Worm (Caenorhabditis elegans) whole organism, L4 larva: ENCODE measurements around the gene srsx-34.
A peak's percentile ranks its signal among the peaks of the same experiment; 100 is the strongest.

ENCODE experiments used
- F49E8.2 ChIP-seq: sonication (generic microtip); optimal IDR thresholded peaks from 2 replicates; lab custom pipeline; 2016; ENCODE audit warnings: missing compliant biosample characterization, mild to moderate bottlenecking, missing genetic modification characterization, borderline replicate concordance
- Y105C5A.15 ChIP-seq: fragments of 200-800 bp; sonication (Bioruptor generic); IDR thresholded peaks from 2 replicates; pipeline ENCODE4 v1.3.6; 2022; ENCODE audit warnings: missing genetic modification characterization, missing compliant biosample characterization
- ZK337.2 ChIP-seq: fragments of 200-800 bp; sonication (Bioruptor generic); IDR thresholded peaks from 2 replicates; pipeline ENCODE4 v1.3.6; 2022; ENCODE audit warnings: missing genetic modification reagents, missing genetic modification characterization, missing compliant biosample characterization
- ces-1 ChIP-seq: fragments of 150-350 bp; sonication (generic microtip); optimal IDR thresholded peaks from 4 replicates; lab custom pipeline; 2014; ENCODE audit warnings: missing biosample characterization, missing genetic modification reagents, missing genetic modification characterization
- daf-12 ChIP-seq: fragments of 150-350 bp; optimal IDR thresholded peaks from 2 replicates; lab custom pipeline; 2014; ENCODE audit warnings: missing biosample characterization, missing genetic modification reagents, missing genetic modification characterization
- daf-8 ChIP-seq: fragments of 200-800 bp; sonication (Bioruptor generic); IDR thresholded peaks from 2 replicates; pipeline ENCODE4 v1.3.6; 2022; ENCODE audit warnings: missing genetic modification characterization, missing compliant biosample characterization
- egl-43 ChIP-seq: fragments of 200-800 bp; sonication (Bioruptor generic); IDR thresholded peaks from 2 replicates; pipeline ENCODE4 v1.3.6; 2022; ENCODE audit warnings: missing genetic modification reagents, missing genetic modification characterization, missing compliant biosample characterization
- fos-1 ChIP-seq: fragments of 150-350 bp; optimal IDR thresholded peaks from 2 replicates; lab custom pipeline; 2014; ENCODE audit warnings: missing biosample characterization, missing genetic modification characterization
- jun-1 ChIP-seq: fragments of 150-350 bp; optimal IDR thresholded peaks from 2 replicates; lab custom pipeline; 2014; ENCODE audit warnings: missing biosample characterization, missing genetic modification reagents, missing genetic modification characterization
- lim-7 ChIP-seq: fragments of 200-800 bp; sonication (Bioruptor generic); IDR thresholded peaks from 2 replicates; pipeline ENCODE4 v1.3.6; 2022; ENCODE audit warnings: missing genetic modification characterization, missing compliant biosample characterization
- lin-39 ChIP-seq: fragments of 150-350 bp; optimal IDR thresholded peaks from 2 replicates; lab custom pipeline; 2014; ENCODE audit warnings: missing biosample characterization, missing genetic modification reagents, missing genetic modification characterization
- lir-3 ChIP-seq: sonication (generic microtip); optimal IDR thresholded peaks from 2 replicates; lab custom pipeline; 2016; ENCODE audit warnings: mild to moderate bottlenecking, missing genetic modification characterization, missing compliant biosample characterization
- madf-9 ChIP-seq: fragments of 200-800 bp; sonication (Bioruptor generic); conservative IDR thresholded peaks from 2 replicates; pipeline ENCODE4 v1.3.6; 2022; ENCODE audit warnings: missing genetic modification reagents, missing genetic modification characterization, missing compliant biosample characterization
- mdl-1 ChIP-seq, 2 experiments: fragments of 150-350 bp in 1 of 2; sonication (generic microtip) in 1 of 2; optimal IDR thresholded peaks; 2 replicates each; lab custom pipeline; 2014 to 2017; ENCODE audit warnings: missing biosample characterization in 2 of 2, missing genetic modification characterization in 2 of 2
- mep-1 ChIP-seq: fragments of 150-350 bp; sonication (generic microtip); optimal IDR thresholded peaks from 3 replicates; lab custom pipeline; 2014; ENCODE audit warnings: missing biosample characterization, missing genetic modification characterization
- mes-2 ChIP-seq: sonication (generic microtip); optimal IDR thresholded peaks from 2 replicates; lab custom pipeline; 2016; ENCODE audit warnings: missing genotype, mild to moderate bottlenecking, missing genetic modification characterization, missing compliant biosample characterization; ENCODE audit not compliant: poor library complexity, severe bottlenecking
- nhr-25 ChIP-seq: sonication (generic microtip); optimal IDR thresholded peaks from 2 replicates; lab custom pipeline; 2017; ENCODE audit warnings: missing genetic modification characterization, mild to moderate bottlenecking, missing compliant biosample characterization, antibody characterized with exemption, moderate library complexity, borderline replicate concordance; ENCODE audit not compliant: insufficient read depth
- php-3 ChIP-seq: fragments of 200-800 bp; sonication (Bioruptor generic); IDR thresholded peaks from 2 replicates; pipeline ENCODE4 v1.3.6; 2022; ENCODE audit warnings: missing genetic modification reagents, missing genetic modification characterization, missing compliant biosample characterization
- saeg-2 ChIP-seq: fragments of 200-800 bp; sonication (Bioruptor generic); IDR thresholded peaks from 2 replicates; pipeline ENCODE4 v1.3.6; 2022; ENCODE audit warnings: missing genetic modification reagents, missing genetic modification characterization, missing compliant biosample characterization
- sdz-12 ChIP-seq: fragments of 200-800 bp; sonication (Bioruptor generic); optimal IDR thresholded peaks from 2 replicates; lab custom pipeline; 2018; ENCODE audit warnings: mild to moderate bottlenecking, missing genetic modification characterization, missing compliant biosample characterization
- snpc-4 ChIP-seq: fragments of 150-350 bp; optimal IDR thresholded peaks from 2 replicates; lab custom pipeline; 2014; ENCODE audit warnings: missing biosample characterization, missing genetic modification characterization
- tag-97 ChIP-seq: fragments of 200-800 bp; sonication (Bioruptor generic); IDR thresholded peaks from 2 replicates; pipeline ENCODE4 v1.3.6; 2022; ENCODE audit warnings: missing genetic modification characterization, missing compliant biosample characterization
- unc-130 ChIP-seq: sonication (generic microtip); optimal IDR thresholded peaks from 2 replicates; lab custom pipeline; 2016; ENCODE audit warnings: missing genetic modification reagents, missing genetic modification characterization, missing compliant biosample characterization
- unc-62 ChIP-seq, 3 experiments: fragments of 150-350 bp in 1 of 3; sonication (generic microtip); optimal IDR thresholded peaks in 2 of 3; peaks in 1 of 3; 1 replicate in 1 of 3; 2 replicates in 2 of 3; lab custom pipeline; 2014 to 2017; ENCODE audit warnings: missing biosample characterization in 3 of 3, missing genetic modification characterization in 3 of 3, missing genetic modification reagents in 3 of 3, missing genotype in 1 of 3
- zfp-3 ChIP-seq: fragments of 200-800 bp; sonication (Bioruptor generic); conservative IDR thresholded peaks from 2 replicates; pipeline ENCODE4 v1.3.6; 2022; ENCODE audit warnings: missing genetic modification reagents, missing genetic modification characterization, missing compliant biosample characterization
- ztf-7 ChIP-seq: fragments of 150-350 bp; optimal IDR thresholded peaks from 2 replicates; lab custom pipeline; 2014; ENCODE audit warnings: missing biosample characterization, missing genetic modification characterization

srsx-34 gene

ce11 chrV:9003291-9003690 is 32.5 kb upstream of the srsx-34 start, which contains the start of gene srx-1:
TSS of gene srx-1 (plus strand) at chrV:9003672.
- no peak for TF ChIP-seq mep-1 (tag; lab: Kevin White, UChicago)
- peak in 1 of 2 experiments; percentile 98 for TF ChIP-seq unc-62 (GFP tag; optimal IDR thresholded peaks at IDR 0.05 in 1 of 2; lab: Kevin White, UChicago)
- no peak for TF ChIP-seq unc-62 (tag; optimal IDR thresholded peaks at IDR 0.05; lab: Kevin White, UChicago)

DNA sequence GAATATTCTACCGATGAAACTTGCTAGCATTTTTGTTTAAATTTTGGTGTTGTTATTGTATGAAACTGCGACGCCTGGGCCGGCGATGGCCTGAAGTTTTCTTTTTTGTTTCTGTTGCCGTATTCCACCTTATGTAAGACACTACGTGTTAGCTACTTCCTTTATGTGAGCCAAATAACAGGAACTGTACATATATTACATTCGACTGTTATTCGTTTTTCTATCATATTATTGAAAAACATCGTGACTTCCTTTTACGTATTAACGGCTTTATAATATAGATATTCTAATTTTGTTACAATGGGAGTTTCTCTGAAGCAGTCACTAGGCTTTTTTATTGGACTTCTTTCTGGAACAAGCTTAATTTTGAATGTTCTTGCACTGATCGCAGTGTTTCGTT is 30.5 kb upstream of the srsx-34 start, which contains the start of gene srx-3:
Gene srx-3, plus strand, starts transcription at position 301 of the 400 bp plus-strand sequence.
- no peak for TF ChIP-seq Y105C5A.15 (GFP tag; lab: Robert Waterston, UW)
- TF ChIP-seq F49E8.2 (tag; lab: Kevin White, UChicago), result no peak
- TF ChIP-seq ztf-7 (tag; lab: Kevin White, UChicago), result no peak
- no peak for TF ChIP-seq daf-8 (GFP tag; lab: Robert Waterston, UW)
- no peak for TF ChIP-seq zfp-3 (GFP tag; lab: Robert Waterston, UW)
- no peak for TF ChIP-seq saeg-2 (GFP tag; lab: Robert Waterston, UW)

ce11 chrV:9009175-9009574 is 26.6 kb upstream of the srsx-34 start, which contains the start of gene srx-2:
TSS of gene srx-2 (plus strand) at chrV:9009475.
- TF ChIP-seq php-3, result no peak
- no peak for TF ChIP-seq sdz-12 (GFP tag; lab: Kevin White, UChicago)
- no peak for TF ChIP-seq mes-2

DNA sequence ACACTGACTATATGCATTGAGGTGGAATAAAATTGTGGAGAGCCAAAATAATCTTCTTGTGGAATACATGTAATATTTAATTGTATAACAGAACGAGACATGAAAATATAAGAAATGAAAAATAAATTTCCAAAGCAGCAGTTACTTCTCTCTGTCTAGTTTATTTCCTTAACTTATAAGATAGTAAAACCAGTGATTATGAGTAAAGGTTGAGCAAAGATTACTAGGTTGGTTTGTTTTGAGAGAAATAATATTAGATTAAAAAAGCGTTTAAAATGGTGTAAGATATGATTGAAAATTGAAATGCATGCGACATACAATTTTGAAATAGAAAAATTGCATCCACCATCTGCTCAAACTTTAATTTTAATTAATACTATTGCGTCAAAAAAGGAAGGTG is 22.0 kb upstream of the srsx-34 start, which contains the start of gene srh-201:
Gene srh-201, minus strand, starts transcription at position 101 of the 400 bp plus-strand sequence.
- TF ChIP-seq ces-1 (GFP tag; lab: Kevin White, UChicago) (no peak), madf-9 (GFP tag; lab: Robert Waterston, UW) (no peak)

ce11 chrV:9015540-9015939 is 20.2 kb upstream of the srsx-34 start, which contains the start of gene srt-18:
TSS of gene srt-18 (minus strand) at chrV:9015640.
- TF ChIP-seq tag-97 (GFP tag; lab: Robert Waterston, UW) (no peak), unc-130 (GFP tag; lab: Kevin White, UChicago) (no peak), snpc-4 (tag; lab: Kevin White, UChicago) (no peak), lim-7 (GFP tag; lab: Robert Waterston, UW) (no peak), daf-12 (tag; lab: Kevin White, UChicago) (no peak), daf-8 (GFP tag; lab: Robert Waterston, UW) (no peak), lir-3 (tag; lab: Kevin White, UChicago) (no peak), egl-43 (GFP tag; lab: Robert Waterston, UW) (no peak), nhr-25 (no peak), ZK337.2 (GFP tag; lab: Robert Waterston, UW) (no peak), lin-39 (tag; lab: Kevin White, UChicago) (no peak), jun-1 (tag; lab: Kevin White, UChicago) (no peak)
- TF ChIP-seq, all 104 proteins: peak for 0

DNA sequence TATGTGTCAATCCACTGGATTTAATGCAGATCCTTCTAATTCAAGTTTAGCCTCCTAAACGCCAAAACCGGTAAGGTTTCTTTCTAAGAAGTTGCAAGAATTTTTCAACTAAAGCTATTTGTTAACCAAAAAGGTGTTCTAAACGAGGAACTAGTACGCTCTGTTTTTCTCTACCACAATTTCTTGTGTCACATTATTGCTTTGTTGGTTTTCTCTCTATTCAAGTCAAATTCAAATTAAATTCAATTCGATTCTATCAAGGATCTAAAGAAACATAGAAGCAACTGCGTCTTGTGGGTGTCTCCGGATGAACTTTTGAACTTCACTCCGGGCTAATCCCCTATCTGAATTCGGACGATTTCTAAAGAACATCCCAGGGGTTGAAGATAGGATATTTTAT is 19.3 kb upstream of the srsx-34 start, which contains the start of gene oac-40:
Gene oac-40, plus strand, starts transcription at position 301 of the 400 bp plus-strand sequence.
- TF ChIP-seq mdl-1 (tag; optimal IDR thresholded peaks at IDR 0.05; lab: Kevin White, UChicago), result no peak

- TF ChIP-seq fos-1 (no peak), unc-62 (GFP tag; optimal IDR thresholded peaks at IDR 0.05 in 1 of 2; lab: Kevin White, UChicago) (peak in 1 of 2 experiments; percentile 97), unc-62 (tag; optimal IDR thresholded peaks at IDR 0.05; lab: Kevin White, UChicago) (no peak)
These were observed 16.9 kb upstream of the srsx-34 start for ce11 chrV:9018871-9019270.
